Worm (Caenorhabditis elegans) whole organism, L4 larva: ENCODE measurements around the gene msp-31.

Experiments used
- F10B5.3 ChIP-seq: sonication (generic microtip); optimal IDR thresholded peaks from 2 replicates; lab custom pipeline; 2016; ENCODE audit warnings: mild to moderate bottlenecking, missing genetic modification characterization, missing compliant biosample characterization
- F37D6.2 ChIP-seq: sonication (generic microtip); optimal IDR thresholded peaks from 2 replicates; lab custom pipeline; 2016; ENCODE audit warnings: mild to moderate bottlenecking, missing genetic modification characterization, missing compliant biosample characterization
- F49E8.2 ChIP-seq: sonication (generic microtip); optimal IDR thresholded peaks from 2 replicates; lab custom pipeline; 2016; ENCODE audit warnings: missing compliant biosample characterization, mild to moderate bottlenecking, missing genetic modification characterization, borderline replicate concordance
- R02D3.7 ChIP-seq: fragments of 150-350 bp; sonication (generic microtip); optimal IDR thresholded peaks from 3 replicates; lab custom pipeline; 2014; ENCODE audit warnings: missing biosample characterization, missing genetic modification characterization
- T20F7.1 ChIP-seq: fragments of 200-800 bp; sonication (Bioruptor generic); optimal IDR thresholded peaks from 2 replicates; lab custom pipeline; 2018; ENCODE audit warnings: mild to moderate bottlenecking, missing genetic modification characterization, missing compliant biosample characterization
- Y105C5A.15 ChIP-seq: fragments of 200-800 bp; sonication (Bioruptor generic); IDR thresholded peaks from 2 replicates; pipeline ENCODE4 v1.3.6; 2022; ENCODE audit warnings: missing genetic modification characterization, missing compliant biosample characterization
- Y75B8A.6 ChIP-seq: fragments of 200-800 bp; sonication (Bioruptor generic); IDR thresholded peaks from 2 replicates; pipeline ENCODE4 v1.3.6; 2022; ENCODE audit warnings: missing genetic modification reagents, missing genetic modification characterization, missing compliant biosample characterization
- ZK546.5 ChIP-seq, 2 experiments: sonication (generic microtip); optimal IDR thresholded peaks; 2 replicates each; lab custom pipeline; 2017; ENCODE audit warnings: missing biosample characterization in 2 of 2, missing genetic modification characterization in 2 of 2
- aly-2 ChIP-seq: sonication (generic microtip); optimal IDR thresholded peaks from 2 replicates; lab custom pipeline; 2018; ENCODE audit warnings: missing biosample characterization, missing genetic modification characterization
- ama-1 ChIP-seq: fragments of 150-350 bp; optimal IDR thresholded peaks from 2 replicates; lab custom pipeline; 2014; ENCODE audit warnings: inconsistent platforms, mixed read lengths
- arid-1 ChIP-seq: fragments of 200-800 bp; sonication (Bioruptor generic); conservative IDR thresholded peaks from 2 replicates; pipeline ENCODE4 v1.3.6; 2022; ENCODE audit warnings: missing genetic modification reagents, missing genetic modification characterization, missing compliant biosample characterization
- attf-4 ChIP-seq: sonication (generic microtip); optimal IDR thresholded peaks from 3 replicates; lab custom pipeline; 2017; ENCODE audit warnings: missing biosample characterization, missing genetic modification characterization
- ceh-28 ChIP-seq: fragments of 150-350 bp; optimal IDR thresholded peaks from 2 replicates; lab custom pipeline; 2014; ENCODE audit warnings: missing biosample characterization, missing genetic modification reagents, missing genetic modification characterization
- ceh-32 ChIP-seq: sonication (generic microtip); optimal IDR thresholded peaks from 2 replicates; lab custom pipeline; 2016; ENCODE audit warnings: mild to moderate bottlenecking, missing genetic modification characterization, missing compliant biosample characterization; ENCODE audit not compliant: poor library complexity
- ceh-62 ChIP-seq: sonication (generic microtip); optimal IDR thresholded peaks from 2 replicates; lab custom pipeline; 2017; ENCODE audit warnings: missing biosample characterization, missing genetic modification characterization
- ces-1 ChIP-seq: fragments of 150-350 bp; sonication (generic microtip); optimal IDR thresholded peaks from 4 replicates; lab custom pipeline; 2014; ENCODE audit warnings: missing biosample characterization, missing genetic modification reagents, missing genetic modification characterization
- cey-2 ChIP-seq: sonication (generic microtip); optimal IDR thresholded peaks from 3 replicates; lab custom pipeline; 2017; ENCODE audit warnings: missing genetic modification characterization, mild to moderate bottlenecking, missing compliant biosample characterization, antibody characterized with exemption, borderline replicate concordance; ENCODE audit not compliant: insufficient read depth
- ctbp-1 ChIP-seq: fragments of 200-800 bp; sonication (Bioruptor generic); IDR thresholded peaks from 2 replicates; pipeline ENCODE4 v1.3.6; 2022; ENCODE audit warnings: missing genetic modification reagents, missing genetic modification characterization, missing compliant biosample characterization
- daf-12 ChIP-seq: fragments of 150-350 bp; optimal IDR thresholded peaks from 2 replicates; lab custom pipeline; 2014; ENCODE audit warnings: missing biosample characterization, missing genetic modification reagents, missing genetic modification characterization
- dmd-6 ChIP-seq: fragments of 200-800 bp; sonication (Bioruptor generic); IDR thresholded peaks from 2 replicates; pipeline ENCODE4 v1.3.6; 2022; ENCODE audit warnings: missing genetic modification reagents, missing genetic modification characterization, missing compliant biosample characterization
- dmd-9 ChIP-seq: fragments of 200-800 bp; sonication (Bioruptor generic); IDR thresholded peaks from 2 replicates; pipeline ENCODE4 v1.3.6; 2022; ENCODE audit warnings: missing genetic modification reagents, missing genetic modification characterization, missing compliant biosample characterization
- dpl-1 ChIP-seq: fragments of 150-350 bp; optimal IDR thresholded peaks from 2 replicates; lab custom pipeline; 2014; ENCODE audit warnings: missing biosample characterization, missing genetic modification reagents, missing genetic modification characterization
- duxl-1 ChIP-seq: sonication (generic microtip); optimal IDR thresholded peaks from 2 replicates; lab custom pipeline; 2016; ENCODE audit warnings: mild to moderate bottlenecking, missing genetic modification characterization, moderate library complexity, missing compliant biosample characterization; ENCODE audit not compliant: poor library complexity
- egl-43 ChIP-seq: fragments of 200-800 bp; sonication (Bioruptor generic); IDR thresholded peaks from 2 replicates; pipeline ENCODE4 v1.3.6; 2022; ENCODE audit warnings: missing genetic modification reagents, missing genetic modification characterization, missing compliant biosample characterization
- fkh-10 ChIP-seq: fragments of 150-350 bp; optimal IDR thresholded peaks from 2 replicates; lab custom pipeline; 2014; ENCODE audit warnings: missing biosample characterization, missing genetic modification reagents, missing genetic modification characterization
- fos-1 ChIP-seq: fragments of 150-350 bp; optimal IDR thresholded peaks from 2 replicates; lab custom pipeline; 2014; ENCODE audit warnings: missing biosample characterization, missing genetic modification characterization
- gei-8 ChIP-seq: fragments of 200-800 bp; sonication (Bioruptor generic); optimal IDR thresholded peaks from 2 replicates; lab custom pipeline; 2018; ENCODE audit warnings: mild to moderate bottlenecking, missing genetic modification characterization, missing compliant biosample characterization
- hif-1 ChIP-seq, 2 experiments: sonication (generic microtip); optimal IDR thresholded peaks; 2 replicates each; lab custom pipeline; 2016 to 2017; ENCODE audit warnings: missing compliant biosample characterization in 2 of 2, missing genetic modification characterization in 2 of 2, missing genetic modification reagents in 2 of 2, missing genotype in 2 of 2, mild to moderate bottlenecking in 1 of 2
- lim-7 ChIP-seq: fragments of 200-800 bp; sonication (Bioruptor generic); IDR thresholded peaks from 2 replicates; pipeline ENCODE4 v1.3.6; 2022; ENCODE audit warnings: missing genetic modification characterization, missing compliant biosample characterization
- lin-39 ChIP-seq: fragments of 150-350 bp; optimal IDR thresholded peaks from 2 replicates; lab custom pipeline; 2014; ENCODE audit warnings: missing biosample characterization, missing genetic modification reagents, missing genetic modification characterization
- lsy-2 ChIP-seq, 2 experiments: fragments of 150-350 bp in 1 of 2; sonication (generic microtip) in 1 of 2; optimal IDR thresholded peaks; 2 replicates each; lab custom pipeline; 2014 to 2017; ENCODE audit warnings: missing biosample characterization in 2 of 2, missing genetic modification characterization in 2 of 2
- madf-9 ChIP-seq: fragments of 200-800 bp; sonication (Bioruptor generic); conservative IDR thresholded peaks from 2 replicates; pipeline ENCODE4 v1.3.6; 2022; ENCODE audit warnings: missing genetic modification reagents, missing genetic modification characterization, missing compliant biosample characterization
- mdt-29 ChIP-seq: fragments of 200-800 bp; sonication (Bioruptor generic); IDR thresholded peaks from 2 replicates; pipeline ENCODE4 v1.3.6; 2022; ENCODE audit warnings: missing genetic modification reagents, missing genetic modification characterization, missing compliant biosample characterization
- mep-1 ChIP-seq: fragments of 150-350 bp; sonication (generic microtip); optimal IDR thresholded peaks from 3 replicates; lab custom pipeline; 2014; ENCODE audit warnings: missing biosample characterization, missing genetic modification characterization
- mxl-3 ChIP-seq: fragments of 200-800 bp; sonication (Bioruptor generic); optimal IDR thresholded peaks from 2 replicates; lab custom pipeline; 2018; ENCODE audit warnings: mild to moderate bottlenecking, missing genetic modification characterization, missing compliant biosample characterization
- nhr-10 ChIP-seq: fragments of 150-350 bp; optimal IDR thresholded peaks from 2 replicates; lab custom pipeline; 2014; ENCODE audit warnings: missing biosample characterization, missing genetic modification characterization
- nhr-102 ChIP-seq: sonication (generic microtip); optimal IDR thresholded peaks from 2 replicates; lab custom pipeline; 2016; ENCODE audit warnings: mild to moderate bottlenecking, missing genetic modification characterization, moderate library complexity, missing compliant biosample characterization
- nhr-111 ChIP-seq: fragments of 200-800 bp; sonication (Bioruptor generic); optimal IDR thresholded peaks from 2 replicates; lab custom pipeline; 2018; ENCODE audit warnings: mild to moderate bottlenecking, missing genetic modification characterization, missing compliant biosample characterization
- nhr-237 ChIP-seq: sonication (generic microtip); optimal IDR thresholded peaks from 2 replicates; lab custom pipeline; 2017; ENCODE audit warnings: missing biosample characterization, missing genetic modification characterization
- nhr-42 ChIP-seq: fragments of 200-800 bp; sonication (Bioruptor generic); IDR thresholded peaks from 2 replicates; pipeline ENCODE4 v1.3.6; 2022; ENCODE audit warnings: missing genetic modification characterization, missing compliant biosample characterization
- nhr-76 ChIP-seq: fragments of 150-350 bp; optimal IDR thresholded peaks from 2 replicates; lab custom pipeline; 2014; ENCODE audit warnings: missing biosample characterization, missing genetic modification characterization
- rbr-2 ChIP-seq: sonication (generic microtip); optimal IDR thresholded peaks from 2 replicates; lab custom pipeline; 2016; ENCODE audit warnings: missing genotype, missing genetic modification characterization, missing compliant biosample characterization
- sdz-12 ChIP-seq: fragments of 200-800 bp; sonication (Bioruptor generic); optimal IDR thresholded peaks from 2 replicates; lab custom pipeline; 2018; ENCODE audit warnings: mild to moderate bottlenecking, missing genetic modification characterization, missing compliant biosample characterization
- set-16 ChIP-seq: fragments of 200-800 bp; sonication (Bioruptor generic); IDR thresholded peaks from 2 replicates; pipeline ENCODE4 v1.3.6; 2022; ENCODE audit warnings: missing genetic modification reagents, missing genetic modification characterization, missing compliant biosample characterization
- snpc-4 ChIP-seq: fragments of 150-350 bp; optimal IDR thresholded peaks from 2 replicates; lab custom pipeline; 2014; ENCODE audit warnings: missing biosample characterization, missing genetic modification characterization
- unc-130 ChIP-seq: sonication (generic microtip); optimal IDR thresholded peaks from 2 replicates; lab custom pipeline; 2016; ENCODE audit warnings: missing genetic modification reagents, missing genetic modification characterization, missing compliant biosample characterization
- unc-39 ChIP-seq: sonication (generic microtip); optimal IDR thresholded peaks from 2 replicates; lab custom pipeline; 2017; ENCODE audit warnings: missing biosample characterization, missing genetic modification characterization
- zfp-2 ChIP-seq: sonication (generic microtip); optimal IDR thresholded peaks from 2 replicates; lab custom pipeline; 2016; ENCODE audit warnings: mild to moderate bottlenecking, missing genetic modification characterization, missing compliant biosample characterization
- zfp-3 ChIP-seq: fragments of 200-800 bp; sonication (Bioruptor generic); conservative IDR thresholded peaks from 2 replicates; pipeline ENCODE4 v1.3.6; 2022; ENCODE audit warnings: missing genetic modification reagents, missing genetic modification characterization, missing compliant biosample characterization
- zip-2 ChIP-seq: fragments of 150-350 bp; optimal IDR thresholded peaks from 2 replicates; lab custom pipeline; 2014; ENCODE audit warnings: missing biosample characterization, missing genetic modification characterization
- ztf-11 ChIP-seq: fragments of 150-350 bp; optimal IDR thresholded peaks from 2 replicates; lab custom pipeline; 2014; ENCODE audit warnings: missing biosample characterization, missing genetic modification characterization
- ztf-7 ChIP-seq: fragments of 150-350 bp; optimal IDR thresholded peaks from 2 replicates; lab custom pipeline; 2014; ENCODE audit warnings: missing biosample characterization, missing genetic modification characterization

msp-31 gene

ce11 chrII:4925198-4925764 lies 8.9 kb upstream of the msp-31 start, which contains the start of gene aagr-2 (continued):
- no peak for TF ChIP-seq F10B5.3 (tag; lab: Kevin White, UChicago)
- TF ChIP-seq duxl-1 (tag; lab: Kevin White, UChicago) = no peak
- TF ChIP-seq rbr-2 = no peak
- no peak for TF ChIP-seq ZK546.5 (tag; optimal IDR thresholded peaks at IDR 0.05; lab: Kevin White, UChicago)
- no peak for TF ChIP-seq ztf-11 (tag; lab: Kevin White, UChicago)
- TF ChIP-seq Y75B8A.6 = no peak
- TF ChIP-seq zfp-3 (GFP tag; lab: Robert Waterston, UW) = 0 out of 2 replicates have a peak, but pooled peaks have one; percentile 37
- TF ChIP-seq ceh-28 (tag; lab: Kevin White, UChicago) = no peak
- TF ChIP-seq lsy-2 (tag; optimal IDR thresholded peaks at IDR 0.05; lab: Kevin White, UChicago) = peak in 1 of 2 experiments; percentile 25
- no peak for TF ChIP-seq aly-2 (tag; lab: Kevin White, UChicago)
- TF ChIP-seq set-16 (GFP tag; lab: Robert Waterston, UW) = no peak
- no peak for TF ChIP-seq hif-1 (tag; optimal IDR thresholded peaks at IDR 0.05; lab: Kevin White, UChicago)
- TF ChIP-seq nhr-42 (GFP tag; lab: Robert Waterston, UW) = no peak
- TF ChIP-seq nhr-10 (tag; lab: Kevin White, UChicago) = no peak
- TF ChIP-seq arid-1 (GFP tag; lab: Robert Waterston, UW) = no peak
- no peak for TF ChIP-seq lim-7 (GFP tag; lab: Robert Waterston, UW)
- TF ChIP-seq egl-43 = no peak
- TF ChIP-seq zfp-2 = no peak
- TF ChIP-seq unc-130 (GFP tag; lab: Kevin White, UChicago) = no peak
- no peak for TF ChIP-seq sdz-12 (GFP tag; lab: Kevin White, UChicago)
- no peak for TF ChIP-seq nhr-111 (GFP tag; lab: Kevin White, UChicago)
- no peak for TF ChIP-seq madf-9
- no peak for TF ChIP-seq ztf-7 (tag; lab: Kevin White, UChicago)
- TF ChIP-seq zip-2 = no peak
- peak; percentile 33 for TF ChIP-seq T20F7.1 (GFP tag; lab: Kevin White, UChicago)
- no peak for TF ChIP-seq nhr-76 (tag; lab: Kevin White, UChicago)
- TF ChIP-seq mxl-3 (GFP tag; lab: Kevin White, UChicago) = peak; percentile 75
- TF ChIP-seq nhr-237 (tag; lab: Kevin White, UChicago) = no peak
- TF ChIP-seq mdt-29 (GFP tag; lab: Robert Waterston, UW) = peak; percentile 82
- TF ChIP-seq dmd-9 = no peak
- TF ChIP-seq ceh-62 (tag; lab: Kevin White, UChicago) = no peak
- no peak for TF ChIP-seq daf-12
- TF ChIP-seq dpl-1 (GFP tag; lab: Kevin White, UChicago) = no peak
- TF ChIP-seq fkh-10 (GFP tag; lab: Kevin White, UChicago) = no peak
- no peak for TF ChIP-seq R02D3.7 (tag; lab: Kevin White, UChicago)
- TF ChIP-seq mep-1 (tag; lab: Kevin White, UChicago) = peak; percentile 62
- TF ChIP-seq snpc-4 (tag; lab: Kevin White, UChicago) = no peak
- TF ChIP-seq lin-39 = no peak
- TF ChIP-seq ama-1 = no peak
- no peak for TF ChIP-seq ces-1 (GFP tag; lab: Kevin White, UChicago)
- no peak for TF ChIP-seq fos-1 (tag; lab: Kevin White, UChicago)
- no peak for TF ChIP-seq gei-8
- no peak for TF ChIP-seq unc-39 (tag; lab: Kevin White, UChicago)
- TF ChIP-seq F49E8.2 (tag; lab: Kevin White, UChicago) = no peak
- peak; percentile 99 for TF ChIP-seq dmd-6 (GFP tag; lab: Robert Waterston, UW)
- no peak for TF ChIP-seq cey-2
- TF ChIP-seq nhr-102 = peak; percentile 46
- no peak for TF ChIP-seq F37D6.2 (tag; lab: Kevin White, UChicago)
- no peak for TF ChIP-seq attf-4 (tag; lab: Kevin White, UChicago)
- no peak for TF ChIP-seq ctbp-1 (GFP tag; lab: Robert Waterston, UW)
- no peak for TF ChIP-seq Y105C5A.15 (GFP tag; lab: Robert Waterston, UW)
- no peak for TF ChIP-seq ceh-32
